Fruit fly (Drosophila melanogaster): ENCODE results near the gene CG2972.

CG2972 gene

dm6 chrX:10082950-10083253 lies at the start of gene CG2972:
Gene CG2972, plus strand, starts transcription at chrX:10083154.
- TF ChIP-seq CG17801 (GFP tag; optimal IDR thresholded peaks at IDR 0.05; ENCODE audit: partially characterized antibody), result no peak

dm6 chrX:10039528-10039927 lies 43.4 kb upstream of the CG2972 start:
- TF ChIP-seq CG17801 (GFP tag; optimal IDR thresholded peaks at IDR 0.05; ENCODE audit: partially characterized antibody), result no peak

dm6 chrX:10043873-10044272 lies 39.1 kb upstream of the CG2972 start:
- no peak for TF ChIP-seq CG17801 (GFP tag; optimal IDR thresholded peaks at IDR 0.05; ENCODE audit: partially characterized antibody)

- TF ChIP-seq CG17801 (GFP tag; optimal IDR thresholded peaks at IDR 0.05; ENCODE audit: partially characterized antibody), result peak; percentile 44
Observed at dm6 chrX:10045763-10046162, 37.2 kb upstream of the CG2972 start.

- no peak for TF ChIP-seq CG17801 (GFP tag; optimal IDR thresholded peaks at IDR 0.05; ENCODE audit: partially characterized antibody)
Observed at dm6 chrX:10046760-10047159, 36.2 kb upstream of the CG2972 start.

- no peak for TF ChIP-seq CG17801 (GFP tag; optimal IDR thresholded peaks at IDR 0.05; ENCODE audit: partially characterized antibody)
Observed at dm6 chrX:10047961-10048360, 35.0 kb upstream of the CG2972 start.

- peak; percentile 15 for TF ChIP-seq CG17801 (GFP tag; optimal IDR thresholded peaks at IDR 0.05; ENCODE audit: partially characterized antibody)
Observed at dm6 chrX:10052549-10052948, 30.4 kb upstream of the CG2972 start, which contains the start of gene Yp2. Gene Yp2, minus strand, starts transcription at chrX:10052636.

dm6 chrX:10053547-10053946 lies 29.4 kb upstream of the CG2972 start, which contains the start of gene Yp1:
Gene Yp1, plus strand, starts transcription at chrX:10053811.
- no peak for TF ChIP-seq CG17801 (GFP tag; optimal IDR thresholded peaks at IDR 0.05; ENCODE audit: partially characterized antibody)

dm6 chrX:10057964-10058363 lies 25.0 kb upstream of the CG2972 start:
- TF ChIP-seq CG17801 (GFP tag; optimal IDR thresholded peaks at IDR 0.05; ENCODE audit: partially characterized antibody), result no peak

dm6 chrX:10061327-10061726 lies 21.6 kb upstream of the CG2972 start, which contains the start of gene Gr9a:
Gene Gr9a, plus strand, starts transcription at chrX:10061627.
- no peak for TF ChIP-seq CG17801 (GFP tag; optimal IDR thresholded peaks at IDR 0.05; ENCODE audit: partially characterized antibody)

dm6 chrX:10067528-10067927 lies 15.4 kb upstream of the CG2972 start:
- no peak for TF ChIP-seq CG17801 (GFP tag; optimal IDR thresholded peaks at IDR 0.05; ENCODE audit: partially characterized antibody)

dm6 chrX:10070325-10070931 lies 12.5 kb upstream of the CG2972 start, which contains the start of gene CG15312:
Gene CG15312, minus strand, starts transcription at chrX:10070868.
- TF ChIP-seq CG17801 (GFP tag; optimal IDR thresholded peaks at IDR 0.05; ENCODE audit: partially characterized antibody), result no peak

- TF ChIP-seq CG17801 (GFP tag; optimal IDR thresholded peaks at IDR 0.05; ENCODE audit: partially characterized antibody), result no peak
Observed at dm6 chrX:10071516-10071915, 11.4 kb upstream of the CG2972 start.

- TF ChIP-seq CG17801 (GFP tag; optimal IDR thresholded peaks at IDR 0.05; ENCODE audit: partially characterized antibody), result peak; percentile 19
Observed at dm6 chrX:10082185-10082949, 587 bp upstream of the CG2972 start, which contains the start of gene ZAP3. Gene ZAP3, minus strand, starts transcription at chrX:10082492.

- TF ChIP-seq CG17801 (GFP tag; optimal IDR thresholded peaks at IDR 0.05; ENCODE audit: partially characterized antibody), result peak; percentile 43
Observed at dm6 chrX:10086095-10086888, 3.3 kb downstream of the CG2972 start, which contains the start of the genes Naxe and RhoU. Gene Naxe, minus strand, starts transcription at chrX:10086171. Gene RhoU, plus strand, starts transcription at chrX:10086527.
